Fruit fly (Drosophila melanogaster) whole organism, embryonic: ENCODE data around the gene CG12951.

Source experiments
- Awh ChIP-seq: fragments of 200-800 bp; sonication (Bioruptor generic); IDR thresholded peaks from 2 replicates; pipeline ENCODE4, ENCODE4 v1.3.6; 2022; ENCODE audit warnings: missing biosample characterization, missing genetic modification characterization
- B-H1 ChIP-seq: fragments of 200-800 bp; sonication (Bioruptor generic); IDR thresholded peaks from 3 replicates; pipeline ENCODE4 v1.3.6; 2022; ENCODE audit warnings: missing biosample characterization, missing genetic modification characterization
- CG10267 ChIP-seq: fragments of 200-800 bp; sonication (Bioruptor generic); optimal IDR thresholded peaks from 2 replicates; lab custom pipeline; 2018; ENCODE audit warnings: missing biosample characterization, mild to moderate bottlenecking, missing genetic modification characterization, moderate library complexity
- CG10979 ChIP-seq: fragments of 200-800 bp; sonication (Bioruptor generic); optimal IDR thresholded peaks from 2 replicates; lab custom pipeline; 2018; ENCODE audit warnings: missing biosample characterization, mild to moderate bottlenecking, missing genetic modification characterization, moderate library complexity
- CG11093 ChIP-seq: fragments of 200-800 bp; sonication (Bioruptor generic); IDR thresholded peaks from 3 replicates; pipeline ENCODE4 v1.3.6; 2022; ENCODE audit warnings: missing biosample characterization, missing genetic modification characterization
- CG12219 ChIP-seq: fragments of 200-800 bp; sonication (Bioruptor generic); optimal IDR thresholded peaks from 3 replicates; lab custom pipeline; 2018; ENCODE audit warnings: missing biosample characterization, mild to moderate bottlenecking, missing genetic modification characterization
- CG13894 ChIP-seq: fragments of 200-800 bp; sonication (Bioruptor generic); optimal IDR thresholded peaks from 3 replicates; lab custom pipeline; 2018; ENCODE audit warnings: missing biosample characterization, mild to moderate bottlenecking, missing genetic modification characterization, moderate library complexity
- CG14014 ChIP-seq: fragments of 200-800 bp; sonication (Bioruptor generic); IDR thresholded peaks from 2 replicates; pipeline ENCODE4 v1.3.6; 2022; ENCODE audit warnings: missing biosample characterization, missing genetic modification characterization
- CG14667 ChIP-seq: fragments of 200-800 bp; sonication (Bioruptor generic); IDR thresholded peaks from 2 replicates; pipeline ENCODE4 v1.3.6; 2022; ENCODE audit warnings: missing biosample characterization, missing genetic modification characterization
- CG15696 ChIP-seq: fragments of 200-800 bp; sonication (Bioruptor generic); optimal IDR thresholded peaks from 2 replicates; lab custom pipeline; 2019; ENCODE audit warnings: missing biosample characterization, mild to moderate bottlenecking, missing genetic modification characterization, moderate library complexity
- CG1603 ChIP-seq: fragments of 200-800 bp; sonication (Bioruptor generic); optimal IDR thresholded peaks from 2 replicates; lab custom pipeline; 2019; ENCODE audit warnings: missing biosample characterization, mild to moderate bottlenecking, missing genetic modification characterization, moderate library complexity
- CG16779 ChIP-seq: fragments of 200-800 bp; sonication (Bioruptor generic); IDR thresholded peaks from 2 replicates; pipeline ENCODE4 v1.3.6; 2022; ENCODE audit warnings: missing biosample characterization, missing genetic modification characterization
- CG2199 ChIP-seq: fragments of 200-800 bp; sonication (Bioruptor generic); IDR thresholded peaks from 3 replicates; pipeline ENCODE4 v1.3.6; 2022; ENCODE audit warnings: missing biosample characterization, missing genetic modification characterization
- CG2889 ChIP-seq: fragments of 200-800 bp; sonication (Bioruptor generic); IDR thresholded peaks from 3 replicates; pipeline ENCODE4 v1.3.6; 2022; ENCODE audit warnings: missing biosample characterization, missing genetic modification characterization
- CG30431 ChIP-seq: fragments of 200-800 bp; sonication (Bioruptor generic); optimal IDR thresholded peaks from 2 replicates; lab custom pipeline; 2017; ENCODE audit warnings: missing biosample characterization, missing genetic modification characterization
- CG3065 ChIP-seq: fragments of 200-800 bp; sonication (Bioruptor generic); optimal IDR thresholded peaks from 2 replicates; lab custom pipeline; 2016; ENCODE audit warnings: missing biosample characterization, missing genetic modification characterization
- CG31388 ChIP-seq: fragments of 200-800 bp; sonication (Bioruptor generic); optimal IDR thresholded peaks from 2 replicates; lab custom pipeline; 2016; ENCODE audit warnings: missing biosample characterization, missing genetic modification characterization
- CG31441 ChIP-seq: fragments of 200-800 bp; sonication (Bioruptor generic); IDR thresholded peaks from 2 replicates; pipeline ENCODE4 v1.3.6; 2022; ENCODE audit warnings: missing biosample characterization, missing genetic modification characterization
- CG3407 ChIP-seq: fragments of 200-800 bp; sonication (Bioruptor generic); optimal IDR thresholded peaks from 2 replicates; lab custom pipeline; 2018; ENCODE audit warnings: missing biosample characterization, mild to moderate bottlenecking, missing genetic modification characterization
- CG34422 ChIP-seq: fragments of 200-800 bp; sonication (Bioruptor generic); IDR thresholded peaks from 3 replicates; pipeline ENCODE4 v1.3.6; 2022; ENCODE audit warnings: missing biosample characterization, missing genetic modification characterization
- CG6683 ChIP-seq: fragments of 200-800 bp; sonication (Bioruptor generic); optimal IDR thresholded peaks from 2 replicates; lab custom pipeline; 2017; ENCODE audit warnings: missing biosample characterization, mild to moderate bottlenecking, missing genetic modification characterization, missing genetic modification reagents
- CG7786 ChIP-seq: fragments of 200-800 bp; sonication (Bioruptor generic); optimal IDR thresholded peaks from 2 replicates; lab custom pipeline; 2016; ENCODE audit warnings: missing biosample characterization, missing genetic modification characterization
- D19A ChIP-seq: fragments of 200-800 bp; optimal IDR thresholded peaks from 3 replicates; lab custom pipeline; 2019; ENCODE audit warnings: missing biosample characterization, mild to moderate bottlenecking, missing genetic modification characterization, moderate library complexity
- Dbx ChIP-seq: fragments of 200-800 bp; sonication (Bioruptor generic); IDR thresholded peaks from 3 replicates; pipeline ENCODE4 v1.3.6; 2022; ENCODE audit warnings: missing biosample characterization, missing genetic modification characterization
- Elba2 ChIP-seq: fragments of 200-800 bp; sonication (Bioruptor generic); optimal IDR thresholded peaks from 3 replicates; lab custom pipeline; 2016; ENCODE audit warnings: missing biosample characterization, missing genetic modification characterization
- H2.0 ChIP-seq: fragments of 200-800 bp; sonication (Bioruptor generic); IDR thresholded peaks from 2 replicates; pipeline ENCODE4 v1.3.6; 2022; ENCODE audit warnings: missing biosample characterization, missing genetic modification characterization
- Nf-YA ChIP-seq: fragments of 200-800 bp; sonication (Bioruptor generic); IDR thresholded peaks from 2 replicates; pipeline ENCODE4 v1.3.6; 2022; ENCODE audit warnings: missing biosample characterization, missing genetic modification characterization
- Oli ChIP-seq: fragments of 200-800 bp; sonication (Bioruptor generic); optimal IDR thresholded peaks from 2 replicates; lab custom pipeline; 2018; ENCODE audit warnings: missing biosample characterization, mild to moderate bottlenecking, missing genetic modification characterization, moderate library complexity
- Rx ChIP-seq: fragments of 200-800 bp; sonication (Bioruptor generic); IDR thresholded peaks from 2 replicates; pipeline ENCODE4 v1.3.6; 2022; ENCODE audit warnings: missing biosample characterization, missing genetic modification characterization
- Sry-β ChIP-seq: fragments of 200-800 bp; sonication (Bioruptor generic); optimal IDR thresholded peaks from 2 replicates; lab custom pipeline; 2018; ENCODE audit warnings: missing biosample characterization, mild to moderate bottlenecking, missing genetic modification characterization, moderate library complexity
- caup ChIP-seq: fragments of 200-800 bp; sonication (Bioruptor generic); optimal IDR thresholded peaks from 3 replicates; lab custom pipeline; 2017; ENCODE audit warnings: missing biosample characterization, mild to moderate bottlenecking, missing genetic modification characterization, moderate library complexity; ENCODE audit not compliant: severe bottlenecking
- dmrt99B ChIP-seq: fragments of 200-800 bp; sonication (Bioruptor generic); optimal IDR thresholded peaks from 2 replicates; lab custom pipeline; 2018; ENCODE audit warnings: missing biosample characterization, mild to moderate bottlenecking, missing genetic modification characterization, moderate library complexity
- emc ChIP-seq: fragments of 200-800 bp; sonication (Bioruptor generic); optimal IDR thresholded peaks from 2 replicates; lab custom pipeline; 2016; ENCODE audit warnings: missing biosample characterization, missing genetic modification characterization
- fd3F ChIP-seq: fragments of 200-800 bp; sonication (Bioruptor generic); optimal IDR thresholded peaks from 2 replicates; lab custom pipeline; 2018; ENCODE audit warnings: missing biosample characterization, mild to moderate bottlenecking, missing genetic modification characterization, moderate library complexity
- fd96Cb ChIP-seq: fragments of 200-800 bp; sonication (Bioruptor generic); optimal IDR thresholded peaks from 2 replicates; lab custom pipeline; 2018; ENCODE audit warnings: missing biosample characterization, mild to moderate bottlenecking, missing genetic modification characterization, moderate library complexity
- gcm2 ChIP-seq: fragments of 200-800 bp; sonication (Bioruptor generic); optimal IDR thresholded peaks from 2 replicates; lab custom pipeline; 2016; ENCODE audit warnings: missing biosample characterization, missing genetic modification characterization
- gem ChIP-seq: fragments of 200-800 bp; sonication (Bioruptor generic); optimal IDR thresholded peaks from 2 replicates; lab custom pipeline; 2019; ENCODE audit warnings: missing biosample characterization, mild to moderate bottlenecking, missing genetic modification characterization, moderate library complexity
- grau ChIP-seq: fragments of 200-800 bp; optimal IDR thresholded peaks from 3 replicates; lab custom pipeline; 2019; ENCODE audit warnings: missing biosample characterization, mild to moderate bottlenecking, missing genetic modification characterization, moderate library complexity
- gsb ChIP-seq: fragments of 200-800 bp; sonication (Bioruptor generic); IDR thresholded peaks from 2 replicates; pipeline ENCODE4 v1.3.6; 2022; ENCODE audit warnings: missing biosample characterization, missing genetic modification characterization
- pho ChIP-seq: fragments of 200-800 bp; sonication (Bioruptor generic); optimal IDR thresholded peaks from 2 replicates; lab custom pipeline; 2016; ENCODE audit warnings: missing biosample characterization, missing genetic modification characterization
- phol ChIP-seq: fragments of 200-800 bp; sonication (Bioruptor generic); optimal IDR thresholded peaks from 3 replicates; lab custom pipeline; 2018; ENCODE audit warnings: missing biosample characterization, mild to moderate bottlenecking, missing genetic modification characterization, moderate library complexity
- salm ChIP-seq: fragments of 200-800 bp; sonication (Bioruptor generic); optimal IDR thresholded peaks from 2 replicates; lab custom pipeline; 2018; ENCODE audit warnings: missing biosample characterization, mild to moderate bottlenecking, missing genetic modification characterization
- so ChIP-seq: fragments of 200-800 bp; sonication (Bioruptor generic); IDR thresholded peaks from 3 replicates; pipeline ENCODE4 v1.3.6; 2022; ENCODE audit warnings: missing biosample characterization, missing genetic modification characterization
- ssp ChIP-seq: fragments of 200-800 bp; sonication (Bioruptor generic); IDR thresholded peaks from 2 replicates; pipeline ENCODE4 v1.3.6; 2022; ENCODE audit warnings: missing biosample characterization, missing genetic modification characterization
- stwl ChIP-seq: fragments of 200-800 bp; sonication (Bioruptor generic); optimal IDR thresholded peaks from 3 replicates; lab custom pipeline; 2018; ENCODE audit warnings: missing biosample characterization, mild to moderate bottlenecking, missing genetic modification characterization, moderate library complexity
- tgo ChIP-seq: fragments of 200-800 bp; sonication (Bioruptor generic); IDR thresholded peaks from 3 replicates; pipeline ENCODE4 v1.3.6; 2022; ENCODE audit warnings: missing biosample characterization, missing genetic modification characterization
- tx ChIP-seq: fragments of 200-800 bp; sonication (Bioruptor generic); optimal IDR thresholded peaks from 2 replicates; lab custom pipeline; 2016; ENCODE audit warnings: missing biosample characterization, missing genetic modification characterization
- vfl ChIP-seq: fragments of 200-800 bp; sonication (Bioruptor generic); optimal IDR thresholded peaks from 2 replicates; lab custom pipeline; 2016; ENCODE audit warnings: missing biosample characterization, missing genetic modification characterization
- yki ChIP-seq: fragments of >200 bp; optimal IDR thresholded peaks from 3 replicates; lab custom pipeline; 2018
- zf30C ChIP-seq: fragments of 200-800 bp; sonication (Bioruptor generic); optimal IDR thresholded peaks from 3 replicates; lab custom pipeline; 2018; ENCODE audit warnings: missing biosample characterization, mild to moderate bottlenecking, missing genetic modification characterization
- zfh1 ChIP-seq: fragments of 200-800 bp; sonication (Bioruptor generic); IDR thresholded peaks from 3 replicates; pipeline ENCODE4 v1.3.6; 2022; ENCODE audit warnings: missing biosample characterization, missing genetic modification characterization

The CG12951 gene

DNA sequence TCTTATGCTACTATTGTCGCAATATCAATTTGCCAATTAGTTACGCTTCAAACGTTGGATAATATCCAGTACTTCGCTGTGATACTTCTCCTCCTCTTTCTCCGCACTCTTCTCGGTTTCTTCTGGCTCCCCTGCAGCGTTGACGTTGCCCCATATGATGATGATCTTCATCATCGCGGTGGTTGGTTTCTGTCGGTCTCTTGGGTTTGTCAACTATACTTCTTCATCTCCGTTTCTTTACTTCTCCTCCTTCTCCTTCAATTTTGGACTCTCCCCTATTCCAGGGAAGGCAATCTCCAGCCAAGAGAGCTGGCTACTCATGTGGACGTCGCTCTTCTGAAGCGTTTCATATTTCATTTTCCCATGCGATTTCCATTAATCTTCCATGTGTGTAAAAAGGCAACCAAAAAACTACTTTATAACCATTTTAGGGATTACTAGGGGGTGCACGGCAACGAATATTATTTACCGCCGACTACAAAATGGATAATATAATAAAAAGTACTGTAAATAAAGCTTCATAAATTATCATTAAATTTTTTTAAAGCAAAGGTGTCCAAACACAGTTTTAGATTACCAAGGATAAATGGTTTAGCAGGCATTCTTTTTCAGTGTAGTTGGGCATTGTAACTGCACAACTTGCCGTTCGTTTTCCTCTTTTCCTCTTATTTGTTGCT lies 17.7 kb upstream of the CG12951 start (continued):
- TF ChIP-seq gsb (GFP tag; lab: Robert Waterston, UW), result no peak
- TF ChIP-seq CG7786 (GFP tag; lab: Kevin White, UChicago), result no peak
- TF ChIP-seq CG14014 (GFP tag; lab: Robert Waterston, UW), result no peak
- no peak for TF ChIP-seq yki (lab: Kevin White, UChicago)
- no peak for TF ChIP-seq CG16779 (GFP tag; lab: Robert Waterston, UW)
- peak; percentile 21 for TF ChIP-seq grau (tag; lab: Kevin White, UChicago)
- peak; percentile 20 for TF ChIP-seq CG10267 (tag; lab: Kevin White, UChicago)
- no peak for TF ChIP-seq tx
- TF ChIP-seq ssp (GFP tag; lab: Robert Waterston, UW), result no peak
- TF ChIP-seq Nf-YA, result no peak
- no peak for TF ChIP-seq salm (tag; lab: Kevin White, UChicago)
- no peak for TF ChIP-seq CG31388 (GFP tag; lab: Kevin White, UChicago)
- no peak for TF ChIP-seq CG3065
- no peak for TF ChIP-seq CG14667
- peak; percentile 41 for TF ChIP-seq CG15696
- TF ChIP-seq CG6683, result no peak
- TF ChIP-seq CG34422 (GFP tag; lab: Robert Waterston, UW), result no peak
- TF ChIP-seq gcm2, result no peak
- peak; percentile 48 for TF ChIP-seq gem (tag; lab: Kevin White, UChicago)
- TF ChIP-seq D19A (tag; lab: Kevin White, UChicago), result peak; percentile 5
- TF ChIP-seq Rx, result 0 out of 2 replicates have a peak, but pooled peaks have one; percentile 7
- no peak for TF ChIP-seq emc (GFP tag; lab: Kevin White, UChicago)
- TF ChIP-seq CG30431 (GFP tag; lab: Kevin White, UChicago), result no peak
- TF ChIP-seq Oli (tag; lab: Kevin White, UChicago), result peak; percentile 31
- 0 out of 3 replicates have a peak, but pooled peaks have one; percentile 22 for TF ChIP-seq zfh1 (GFP tag; lab: Robert Waterston, UW)
- no peak for TF ChIP-seq CG3407 (GFP tag; lab: Kevin White, UChicago)
- peak; percentile 73 for TF ChIP-seq zf30C (GFP tag; lab: Kevin White, UChicago)
- no peak for TF ChIP-seq Sry-β (GFP tag; lab: Kevin White, UChicago)
- TF ChIP-seq Elba2 (GFP tag; lab: Kevin White, UChicago), result no peak
- no peak for TF ChIP-seq CG13894 (tag; lab: Kevin White, UChicago)
- no peak for TF ChIP-seq CG11093 (GFP tag; lab: Robert Waterston, UW)
- no peak for TF ChIP-seq Awh (GFP tag; lab: Robert Waterston, UW)
- TF ChIP-seq CG12219 (GFP tag; lab: Kevin White, UChicago), result no peak
- no peak for TF ChIP-seq B-H1 (GFP tag; lab: Robert Waterston, UW)
- TF ChIP-seq CG31441 (GFP tag; lab: Robert Waterston, UW), result 0 out of 2 replicates have a peak, but pooled peaks have one; percentile 39
- TF ChIP-seq stwl (tag; lab: Kevin White, UChicago), result no peak
- TF ChIP-seq tgo (GFP tag; lab: Robert Waterston, UW), result no peak
- no peak for TF ChIP-seq vfl (GFP tag; lab: Kevin White, UChicago)
- TF ChIP-seq fd3F, result no peak
- TF ChIP-seq CG2199 (GFP tag; lab: Robert Waterston, UW), result no peak
- no peak for TF ChIP-seq CG2889 (GFP tag; lab: Robert Waterston, UW)
- TF ChIP-seq CG1603, result peak; percentile 19
- TF ChIP-seq fd96Cb (tag; lab: Kevin White, UChicago), result peak; percentile 25
- TF ChIP-seq Dbx (GFP tag; lab: Robert Waterston, UW), result no peak
- peak; percentile 23 for TF ChIP-seq phol (tag; lab: Kevin White, UChicago)
- 0 out of 3 replicates have a peak, but pooled peaks have one; percentile 43 for TF ChIP-seq so (GFP tag; lab: Robert Waterston, UW)
- no peak for TF ChIP-seq caup (GFP tag; lab: Kevin White, UChicago)
- no peak for TF ChIP-seq H2.0
- peak; percentile 61 for TF ChIP-seq CG10979
- TF ChIP-seq dmrt99B, result no peak
- no peak for TF ChIP-seq pho
